Worm (Caenorhabditis elegans) whole organism, L4 larva: Measurements from ENCODE around the gene T26A8.3.

ENCODE experiments used
- F26F4.8 ChIP-seq: fragments of 200-800 bp; sonication (Bioruptor generic); conservative IDR thresholded peaks from 2 replicates; pipeline ENCODE4 v1.3.6; 2022; ENCODE audit warnings: missing genetic modification characterization, missing compliant biosample characterization
- F44E2.7 ChIP-seq: fragments of 200-800 bp; sonication (Bioruptor generic); IDR thresholded peaks from 2 replicates; pipeline ENCODE4 v2.1.2; 2022; ENCODE audit warnings: missing genetic modification characterization, missing compliant biosample characterization
- T20F7.1 ChIP-seq: fragments of 200-800 bp; sonication (Bioruptor generic); optimal IDR thresholded peaks from 2 replicates; lab custom pipeline; 2018; ENCODE audit warnings: mild to moderate bottlenecking, missing genetic modification characterization, missing compliant biosample characterization
- Y105C5A.15 ChIP-seq: fragments of 200-800 bp; sonication (Bioruptor generic); IDR thresholded peaks from 2 replicates; pipeline ENCODE4 v1.3.6; 2022; ENCODE audit warnings: missing genetic modification characterization, missing compliant biosample characterization
- Y48G9A.11 ChIP-seq: fragments of 200-800 bp; sonication (Bioruptor generic); IDR thresholded peaks from 2 replicates; pipeline ENCODE4 v1.3.6; 2022; ENCODE audit warnings: missing genetic modification reagents, missing genetic modification characterization, missing compliant biosample characterization
- aha-1 ChIP-seq: fragments of 150-350 bp; peaks from one replicate; lab custom pipeline; 2014; ENCODE audit warnings: missing biosample characterization, missing genetic modification characterization
- ama-1 ChIP-seq: fragments of 150-350 bp; optimal IDR thresholded peaks from 2 replicates; lab custom pipeline; 2014; ENCODE audit warnings: inconsistent platforms, mixed read lengths
- attf-4 ChIP-seq: sonication (generic microtip); optimal IDR thresholded peaks from 3 replicates; lab custom pipeline; 2017; ENCODE audit warnings: missing biosample characterization, missing genetic modification characterization
- ceh-20 ChIP-seq: fragments of 200-800 bp; sonication (Bioruptor generic); IDR thresholded peaks from 2 replicates; pipeline ENCODE4 v1.3.6; 2022; ENCODE audit warnings: missing genetic modification reagents, missing genetic modification characterization, missing compliant biosample characterization
- ceh-28 ChIP-seq: fragments of 150-350 bp; optimal IDR thresholded peaks from 2 replicates; lab custom pipeline; 2014; ENCODE audit warnings: missing biosample characterization, missing genetic modification reagents, missing genetic modification characterization
- ceh-62 ChIP-seq: sonication (generic microtip); optimal IDR thresholded peaks from 2 replicates; lab custom pipeline; 2017; ENCODE audit warnings: missing biosample characterization, missing genetic modification characterization
- ceh-82 ChIP-seq: sonication (generic microtip); optimal IDR thresholded peaks from 2 replicates; lab custom pipeline; 2017; ENCODE audit warnings: missing biosample characterization, missing genetic modification characterization
- daf-12 ChIP-seq: fragments of 150-350 bp; optimal IDR thresholded peaks from 2 replicates; lab custom pipeline; 2014; ENCODE audit warnings: missing biosample characterization, missing genetic modification reagents, missing genetic modification characterization
- daf-16 ChIP-seq, 3 experiments: sonication (generic microtip); optimal IDR thresholded peaks; 2 replicates each; lab custom pipeline; 2016 to 2017; ENCODE audit warnings: missing genetic modification characterization in 3 of 3, missing genetic modification reagents in 3 of 3, mild to moderate bottlenecking in 2 of 3, missing compliant biosample characterization in 2 of 3, missing biosample characterization in 1 of 3, moderate library complexity in 1 of 3
- daf-19 ChIP-seq: fragments of 200-800 bp; sonication (Bioruptor generic); conservative IDR thresholded peaks from 2 replicates; pipeline ENCODE4 v1.3.6; 2022; ENCODE audit warnings: missing genetic modification characterization, missing compliant biosample characterization
- daf-8 ChIP-seq: fragments of 200-800 bp; sonication (Bioruptor generic); IDR thresholded peaks from 2 replicates; pipeline ENCODE4 v1.3.6; 2022; ENCODE audit warnings: missing genetic modification characterization, missing compliant biosample characterization
- dmd-6 ChIP-seq: fragments of 200-800 bp; sonication (Bioruptor generic); IDR thresholded peaks from 2 replicates; pipeline ENCODE4 v1.3.6; 2022; ENCODE audit warnings: missing genetic modification reagents, missing genetic modification characterization, missing compliant biosample characterization
- dve-1 ChIP-seq: sonication (generic microtip); optimal IDR thresholded peaks from 2 replicates; lab custom pipeline; 2017; ENCODE audit warnings: antibody characterized with exemption, mild to moderate bottlenecking, missing genetic modification characterization, missing compliant biosample characterization; ENCODE audit not compliant: insufficient read depth
- fkh-10 ChIP-seq: fragments of 150-350 bp; optimal IDR thresholded peaks from 2 replicates; lab custom pipeline; 2014; ENCODE audit warnings: missing biosample characterization, missing genetic modification reagents, missing genetic modification characterization
- hlh-11 ChIP-seq: fragments of 200-800 bp; sonication (Bioruptor generic); optimal IDR thresholded peaks from 2 replicates; lab custom pipeline; 2018; ENCODE audit warnings: mild to moderate bottlenecking, missing genetic modification characterization, missing compliant biosample characterization
- hlh-30 ChIP-seq: sonication (generic microtip); optimal IDR thresholded peaks from 2 replicates; lab custom pipeline; 2017; ENCODE audit warnings: antibody characterized with exemption, mild to moderate bottlenecking, missing genetic modification characterization, missing compliant biosample characterization; ENCODE audit not compliant: insufficient read depth
- lin-1 ChIP-seq: fragments of 200-800 bp; sonication (Bioruptor generic); IDR thresholded peaks from 2 replicates; pipeline ENCODE4 v1.3.6; 2022; ENCODE audit warnings: missing genetic modification reagents, missing genetic modification characterization, missing compliant biosample characterization
- lin-13 ChIP-seq: fragments of 150-350 bp; optimal IDR thresholded peaks from 2 replicates; lab custom pipeline; 2014; ENCODE audit warnings: missing biosample characterization, missing genetic modification reagents, missing genetic modification characterization
- lin-15B ChIP-seq: fragments of 150-350 bp; sonication (generic microtip); optimal IDR thresholded peaks from 3 replicates; lab custom pipeline; 2014; ENCODE audit warnings: missing biosample characterization, missing genetic modification characterization
- lin-29 ChIP-seq: fragments of 200-800 bp; sonication (Bioruptor generic); IDR thresholded peaks from 2 replicates; pipeline ENCODE4 v1.3.6; 2022; ENCODE audit warnings: missing genetic modification reagents, missing genetic modification characterization, missing compliant biosample characterization
- mdl-1 ChIP-seq, 2 experiments: fragments of 150-350 bp in 1 of 2; sonication (generic microtip) in 1 of 2; optimal IDR thresholded peaks; 2 replicates each; lab custom pipeline; 2014 to 2017; ENCODE audit warnings: missing biosample characterization in 2 of 2, missing genetic modification characterization in 2 of 2
- mxl-3 ChIP-seq: fragments of 200-800 bp; sonication (Bioruptor generic); optimal IDR thresholded peaks from 2 replicates; lab custom pipeline; 2018; ENCODE audit warnings: mild to moderate bottlenecking, missing genetic modification characterization, missing compliant biosample characterization
- nhr-102 ChIP-seq: sonication (generic microtip); optimal IDR thresholded peaks from 2 replicates; lab custom pipeline; 2016; ENCODE audit warnings: mild to moderate bottlenecking, missing genetic modification characterization, moderate library complexity, missing compliant biosample characterization
- nhr-28 ChIP-seq: fragments of 150-350 bp; optimal IDR thresholded peaks from 2 replicates; lab custom pipeline; 2014; ENCODE audit warnings: missing biosample characterization, missing genetic modification characterization
- nhr-48 ChIP-seq: sonication (generic microtip); optimal IDR thresholded peaks from 2 replicates; lab custom pipeline; 2016; ENCODE audit warnings: mild to moderate bottlenecking, missing genetic modification characterization, missing compliant biosample characterization
- nhr-77 ChIP-seq: fragments of 150-350 bp; optimal IDR thresholded peaks from 2 replicates; lab custom pipeline; 2014; ENCODE audit warnings: missing biosample characterization, missing genetic modification characterization
- php-3 ChIP-seq: fragments of 200-800 bp; sonication (Bioruptor generic); IDR thresholded peaks from 2 replicates; pipeline ENCODE4 v1.3.6; 2022; ENCODE audit warnings: missing genetic modification reagents, missing genetic modification characterization, missing compliant biosample characterization
- pqm-1 ChIP-seq: sonication (generic microtip); optimal IDR thresholded peaks from 2 replicates; lab custom pipeline; 2017; ENCODE audit warnings: missing biosample characterization, missing genetic modification characterization
- sdz-12 ChIP-seq: fragments of 200-800 bp; sonication (Bioruptor generic); optimal IDR thresholded peaks from 2 replicates; lab custom pipeline; 2018; ENCODE audit warnings: mild to moderate bottlenecking, missing genetic modification characterization, missing compliant biosample characterization
- skn-1 ChIP-seq: fragments of 150-350 bp; optimal IDR thresholded peaks from 2 replicates; lab custom pipeline; 2014; ENCODE audit warnings: missing biosample characterization, missing genetic modification characterization
- spr-1 ChIP-seq: sonication (generic microtip); optimal IDR thresholded peaks from 2 replicates; lab custom pipeline; 2016; ENCODE audit warnings: mild to moderate bottlenecking, missing genetic modification characterization, missing compliant biosample characterization
- tag-97 ChIP-seq: fragments of 200-800 bp; sonication (Bioruptor generic); IDR thresholded peaks from 2 replicates; pipeline ENCODE4 v1.3.6; 2022; ENCODE audit warnings: missing genetic modification characterization, missing compliant biosample characterization
- tra-1 ChIP-seq: fragments of 200-800 bp; sonication (Bioruptor generic); IDR thresholded peaks from 2 replicates; pipeline ENCODE4 v1.3.6; 2022; ENCODE audit warnings: missing genetic modification reagents, missing genetic modification characterization, missing compliant biosample characterization
- unc-130 ChIP-seq: sonication (generic microtip); optimal IDR thresholded peaks from 2 replicates; lab custom pipeline; 2016; ENCODE audit warnings: missing genetic modification reagents, missing genetic modification characterization, missing compliant biosample characterization
- unc-39 ChIP-seq: sonication (generic microtip); optimal IDR thresholded peaks from 2 replicates; lab custom pipeline; 2017; ENCODE audit warnings: missing biosample characterization, missing genetic modification characterization
- unc-62 ChIP-seq, 3 experiments: fragments of 150-350 bp in 1 of 3; sonication (generic microtip); optimal IDR thresholded peaks in 2 of 3; peaks in 1 of 3; 1 replicate in 1 of 3; 2 replicates in 2 of 3; lab custom pipeline; 2014 to 2017; ENCODE audit warnings: missing biosample characterization in 3 of 3, missing genetic modification characterization in 3 of 3, missing genetic modification reagents in 3 of 3, missing genotype in 1 of 3
- vab-7 ChIP-seq: fragments of 200-800 bp; sonication (Bioruptor generic); IDR thresholded peaks from 2 replicates; pipeline ENCODE4 v1.3.6; 2022; ENCODE audit warnings: missing genetic modification reagents, missing genetic modification characterization, missing compliant biosample characterization
- zag-1 ChIP-seq: fragments of 150-350 bp; optimal IDR thresholded peaks from 2 replicates; lab custom pipeline; 2014; ENCODE audit warnings: missing biosample characterization, missing genetic modification characterization
- ztf-7 ChIP-seq: fragments of 150-350 bp; optimal IDR thresholded peaks from 2 replicates; lab custom pipeline; 2014; ENCODE audit warnings: missing biosample characterization, missing genetic modification characterization

Gene T26A8.3

ce11 chrIV:8382695-8383094, 43.7 kb downstream of the T26A8.3 start, which contains the start of gene D2096.9:
D2096.9 (minus strand) TSS chrIV:8382795.
- TF ChIP-seq F26F4.8 = no peak
- TF ChIP-seq unc-62 (GFP tag; optimal IDR thresholded peaks at IDR 0.05 in 1 of 2; lab: Kevin White, UChicago) = peak in 1 of 2 experiments; percentile 52
- no peak for TF ChIP-seq unc-62 (tag; optimal IDR thresholded peaks at IDR 0.05; lab: Kevin White, UChicago)
- TF ChIP-seq, all 104 proteins: peak for 1

ce11 chrIV:8380266-8380850, 46.1 kb downstream of the T26A8.3 start:
- TF ChIP-seq T20F7.1 (GFP tag; lab: Kevin White, UChicago) = peak; percentile 33
- no peak for TF ChIP-seq ceh-62
- TF ChIP-seq nhr-28 (tag; lab: Kevin White, UChicago) = peak; percentile 73
- peak; percentile 94 for TF ChIP-seq dmd-6
- TF ChIP-seq nhr-102 (tag; lab: Kevin White, UChicago) = peak; percentile 11
- no peak for TF ChIP-seq ceh-20 (GFP tag; lab: Robert Waterston, UW)
- peak; percentile 21 for TF ChIP-seq nhr-48 (tag; lab: Kevin White, UChicago)
- TF ChIP-seq daf-16 (GFP tag; optimal IDR thresholded peaks at IDR 0.05; lab: Kevin White, UChicago) = peak in 1 of 2 experiments; percentile 47
- peak; percentile 81 for TF ChIP-seq daf-16 (tag; optimal IDR thresholded peaks at IDR 0.05; lab: Kevin White, UChicago)
- no peak for TF ChIP-seq lin-1
- no peak for TF ChIP-seq ceh-82 (tag; lab: Kevin White, UChicago)
- TF ChIP-seq nhr-77 (tag; lab: Kevin White, UChicago) = peak; percentile 41
- TF ChIP-seq dve-1 (tag; lab: Kevin White, UChicago) = peak; percentile 77
- TF ChIP-seq php-3 (GFP tag; lab: Robert Waterston, UW) = peak; percentile 89
- peak; percentile 47 to 93 for TF ChIP-seq unc-62 (GFP tag; optimal IDR thresholded peaks at IDR 0.05 in 1 of 2; lab: Kevin White, UChicago)
- TF ChIP-seq unc-62 (tag; optimal IDR thresholded peaks at IDR 0.05; lab: Kevin White, UChicago) = no peak
- peak; percentile 92 for TF ChIP-seq pqm-1 (tag; lab: Kevin White, UChicago)
- TF ChIP-seq aha-1 (tag; lab: Kevin White, UChicago) = peak; percentile 9
- TF ChIP-seq tra-1 (GFP tag; lab: Robert Waterston, UW) = peak; percentile 79; the same call in 1 of the 2 replicates
- TF ChIP-seq daf-8 (GFP tag; lab: Robert Waterston, UW) = no peak
- peak; percentile 21 for TF ChIP-seq mxl-3 (GFP tag; lab: Kevin White, UChicago)
- no peak for TF ChIP-seq F44E2.7 (GFP tag; lab: Robert Waterston, UW)

- no peak for TF ChIP-seq unc-130
- TF ChIP-seq ztf-7 (tag; lab: Kevin White, UChicago) = no peak
- no peak for TF ChIP-seq nhr-102 (tag; lab: Kevin White, UChicago)
- TF ChIP-seq Y105C5A.15 (GFP tag; lab: Robert Waterston, UW) = no peak
- no peak for TF ChIP-seq nhr-28 (tag; lab: Kevin White, UChicago)
- TF ChIP-seq sdz-12 (GFP tag; lab: Kevin White, UChicago) = no peak
- no peak for TF ChIP-seq vab-7
- TF ChIP-seq unc-39 (tag; lab: Kevin White, UChicago) = no peak
Measured at ce11 chrIV:8379683-8380082, 46.8 kb downstream of the T26A8.3 start, which contains the start of gene praf-3. praf-3 (plus strand) TSS chrIV:8379983.

ce11 chrIV:8379278-8379677, 47.2 kb downstream of the T26A8.3 start, which contains the start of gene nap-1:
nap-1 (minus strand) TSS chrIV:8379319.
- peak; percentile 84 for TF ChIP-seq lin-13
- TF ChIP-seq skn-1 (tag; lab: Kevin White, UChicago) = no peak
- peak; percentile 20 for TF ChIP-seq pqm-1 (tag; lab: Kevin White, UChicago)
- TF ChIP-seq daf-16 (GFP tag; optimal IDR thresholded peaks at IDR 0.05; lab: Kevin White, UChicago) = no peak
- TF ChIP-seq daf-16 (tag; optimal IDR thresholded peaks at IDR 0.05; lab: Kevin White, UChicago) = peak; percentile 87
- TF ChIP-seq spr-1 (tag; lab: Kevin White, UChicago) = no peak
- peak; percentile 59 for TF ChIP-seq hlh-11 (tag; lab: Kevin White, UChicago)
- TF ChIP-seq Y105C5A.15 (GFP tag; lab: Robert Waterston, UW) = no peak
- TF ChIP-seq ama-1 (lab: Kevin White, UChicago) = no peak
- peak; percentile 73 for TF ChIP-seq T20F7.1 (GFP tag; lab: Kevin White, UChicago)
- TF ChIP-seq zag-1 (tag; lab: Kevin White, UChicago) = no peak
- TF ChIP-seq tag-97 (GFP tag; lab: Robert Waterston, UW) = no peak
- TF ChIP-seq Y48G9A.11 (GFP tag; lab: Robert Waterston, UW) = no peak
- no peak for TF ChIP-seq attf-4 (tag; lab: Kevin White, UChicago)
- no peak for TF ChIP-seq ceh-28 (tag; lab: Kevin White, UChicago)
- TF ChIP-seq lin-29 (GFP tag; lab: Robert Waterston, UW) = no peak
- TF ChIP-seq lin-15B (tag; lab: Kevin White, UChicago) = no peak
- TF ChIP-seq fkh-10 = peak; percentile 18
- peak in 1 of 2 experiments; percentile 12 for TF ChIP-seq mdl-1 (tag; optimal IDR thresholded peaks at IDR 0.05; lab: Kevin White, UChicago)
- peak; percentile 39 for TF ChIP-seq aha-1 (tag; lab: Kevin White, UChicago)
- TF ChIP-seq daf-12 = no peak
- TF ChIP-seq daf-19 = no peak
- peak; percentile 78 for TF ChIP-seq hlh-30 (tag; lab: Kevin White, UChicago)
